Worm (Caenorhabditis elegans) whole organism, midembryonic: ENCODE data around the gene B0432.11.

Source experiments
- flt-1 ChIP-seq: fragments of 200-800 bp; sonication (Bioruptor generic); IDR thresholded peaks from 2 replicates; pipeline ENCODE4 v1.3.6; 2022; ENCODE audit warnings: missing genetic modification characterization, missing compliant biosample characterization
- ref-1 ChIP-seq: fragments of 200-800 bp; sonication (Bioruptor generic); conservative IDR thresholded peaks from 2 replicates; pipeline ENCODE4 v1.3.6; 2022; ENCODE audit warnings: missing genetic modification reagents, missing genetic modification characterization, missing compliant biosample characterization
- tab-1 ChIP-seq: fragments of 200-800 bp; sonication (Bioruptor generic); IDR thresholded peaks from 2 replicates; pipeline ENCODE4 v1.3.6; 2022; ENCODE audit warnings: missing genetic modification characterization, missing compliant biosample characterization
- ztf-29 ChIP-seq: fragments of 200-800 bp; sonication (Bioruptor generic); IDR thresholded peaks from 2 replicates; pipeline ENCODE4 v1.3.6; 2022; ENCODE audit warnings: missing genetic modification reagents, missing genetic modification characterization, missing compliant biosample characterization

ce11 chrII:307154-307553 is 12.6 kb upstream of the B0432.11 start, which contains the start of gene K01A2.4:
- TF ChIP-seq ref-1 (GFP tag; lab: Robert Waterston, UW) (no peak), flt-1 (GFP tag; lab: Robert Waterston, UW) (no peak), ztf-29 (GFP tag; lab: Robert Waterston, UW) (no peak), tab-1 (GFP tag; lab: Robert Waterston, UW) (no peak)
